Worm (Caenorhabditis elegans): ENCODE data around the gene Y57G11C.40.

The Y57G11C.40 gene

ce11 chrIV:14715500-14715899, 11.4 kb upstream of the Y57G11C.40 start, which contains the start of gene lgc-8:
TSS of gene lgc-8 (plus strand) at chrIV:14715800.
- TF ChIP-seq ttx-3 (tag; optimal IDR thresholded peaks at IDR 0.05) (no peak), pat-9 (tag; optimal IDR thresholded peaks at IDR 0.05) (no peak), tbx-2 (tag; optimal IDR thresholded peaks at IDR 0.05) (no peak), ceh-30 (tag; optimal IDR thresholded peaks at IDR 0.05) (no peak), hlh-13 (GFP tag; optimal IDR thresholded peaks at IDR 0.05) (no peak), pax-1 (tag; optimal IDR thresholded peaks at IDR 0.05) (no peak), madf-2 (tag; optimal IDR thresholded peaks at IDR 0.05) (no peak), K09A11.1 (tag; optimal IDR thresholded peaks at IDR 0.05; ENCODE audit: insufficient read depth) (no peak), hlh-8 (tag; optimal IDR thresholded peaks at IDR 0.05) (no peak), ceh-18 (tag; optimal IDR thresholded peaks at IDR 0.05) (no peak), ceh-14 (tag; optimal IDR thresholded peaks at IDR 0.05) (no peak), nhr-11 (tag; optimal IDR thresholded peaks at IDR 0.05) (no peak), dve-1 (tag; optimal IDR thresholded peaks at IDR 0.05) (no peak), unc-3 (GFP tag; conservative IDR thresholded peaks at IDR 0.05) (no peak), unc-3 (tag; optimal IDR thresholded peaks at IDR 0.05) (no peak), ceh-48 (tag; optimal IDR thresholded peaks at IDR 0.05) (no peak), hlh-15 (tag; optimal IDR thresholded peaks at IDR 0.05) (no peak), F13H6.1 (tag; optimal IDR thresholded peaks at IDR 0.05) (no peak), lim-6 (tag; optimal IDR thresholded peaks at IDR 0.05) (no peak), syd-9 (tag; optimal IDR thresholded peaks at IDR 0.05) (no peak), sox-4 (tag; optimal IDR thresholded peaks at IDR 0.05) (no peak)

ce11 chrIV:14709286-14709685, 5.2 kb upstream of the Y57G11C.40 start, which contains the start of gene lgc-7:
TSS of gene lgc-7 (plus strand) at chrIV:14709586.
- TF ChIP-seq sox-4 (tag; optimal IDR thresholded peaks at IDR 0.05) (no peak), rnt-1 (tag; optimal IDR thresholded peaks at IDR 0.05) (no peak), sdc-2 (tag; optimal IDR thresholded peaks at IDR 0.05) (no peak), dve-1 (tag; optimal IDR thresholded peaks at IDR 0.05) (no peak), T23F11.4 (GFP tag; optimal IDR thresholded peaks at IDR 0.05) (no peak), ztf-16 (tag; optimal IDR thresholded peaks at IDR 0.05) (no peak), unc-55 (GFP tag; optimal IDR thresholded peaks at IDR 0.05) (no peak), gmeb-2 (tag; optimal IDR thresholded peaks at IDR 0.05) (no peak), ets-4 (tag; optimal IDR thresholded peaks at IDR 0.05) (no peak), nhr-11 (tag; optimal IDR thresholded peaks at IDR 0.05) (no peak), hlh-30 (tag; optimal IDR thresholded peaks at IDR 0.05; ENCODE audit: insufficient read depth) (no peak), fax-1 (tag; optimal IDR thresholded peaks at IDR 0.05) (no peak), che-1 (tag; optimal IDR thresholded peaks at IDR 0.05) (no peak), sox-2 (GFP tag; IDR thresholded peaks at IDR 0.05) (no peak), fkh-10 (GFP tag; optimal IDR thresholded peaks at IDR 0.05) (no peak), elt-4 (tag; optimal IDR thresholded peaks at IDR 0.05) (no peak), unc-42 (tag; optimal IDR thresholded peaks at IDR 0.05) (no peak)

ce11 chrIV:14706302-14706701, 2.2 kb upstream of the Y57G11C.40 start, which contains the start of gene Y57G11C.41:
TSS of gene Y57G11C.41 (minus strand) at chrIV:14706402.
- TF ChIP-seq syd-9 (tag; optimal IDR thresholded peaks at IDR 0.05) (no peak), tbx-7 (tag; optimal IDR thresholded peaks at IDR 0.05) (no peak), ets-4 (tag; optimal IDR thresholded peaks at IDR 0.05) (no peak), eyg-1 (tag; optimal IDR thresholded peaks at IDR 0.05) (no peak), pqm-1 (tag; optimal IDR thresholded peaks at IDR 0.05) (no peak), tbx-2 (tag; optimal IDR thresholded peaks at IDR 0.05) (no peak), lim-6 (tag; optimal IDR thresholded peaks at IDR 0.05) (no peak), ama-1 (optimal IDR thresholded peaks at IDR 0.05) (no peak), nhr-232 (tag; optimal IDR thresholded peaks at IDR 0.05) (no peak), sox-4 (tag; optimal IDR thresholded peaks at IDR 0.05) (no peak), ceh-34 (tag; optimal IDR thresholded peaks at IDR 0.05) (no peak), hlh-30 (tag; optimal IDR thresholded peaks at IDR 0.05; ENCODE audit: insufficient read depth) (no peak), ceh-18 (tag; optimal IDR thresholded peaks at IDR 0.05) (no peak), elt-4 (tag; optimal IDR thresholded peaks at IDR 0.05) (no peak), pat-9 (tag; optimal IDR thresholded peaks at IDR 0.05) (no peak)

Data from whole organism, late embryonic.